Fruit fly (Drosophila melanogaster) whole organism, embryonic: Measurements from ENCODE around the gene CG34427.

ENCODE experiments used
- CG1024 ChIP-seq: fragments of 200-800 bp; sonication (Bioruptor generic); IDR thresholded peaks from 2 replicates; pipeline ENCODE4 v1.3.6; 2022; ENCODE audit warnings: missing biosample characterization, missing genetic modification characterization
- CG12391 ChIP-seq: fragments of 200-800 bp; sonication (Bioruptor generic); optimal IDR thresholded peaks from 3 replicates; lab custom pipeline; 2018; ENCODE audit warnings: missing biosample characterization, mild to moderate bottlenecking, missing genetic modification characterization, moderate library complexity
- CG12659 ChIP-seq: fragments of 200-800 bp; sonication (Bioruptor generic); optimal IDR thresholded peaks from 3 replicates; lab custom pipeline; 2017; ENCODE audit warnings: mild to moderate bottlenecking, missing biosample characterization, missing genetic modification reagents, missing genetic modification characterization
- CG12769 ChIP-seq: fragments of 200-800 bp; sonication (Bioruptor generic); optimal IDR thresholded peaks from 2 replicates; lab custom pipeline; 2019; ENCODE audit warnings: missing biosample characterization, mild to moderate bottlenecking, missing genetic modification characterization, moderate library complexity
- CG14050 ChIP-seq: fragments of 200-800 bp; sonication (Bioruptor generic); IDR thresholded peaks from 3 replicates; pipeline ENCODE4 v1.3.6; 2022; ENCODE audit warnings: missing biosample characterization, missing genetic modification characterization
- CG1529 ChIP-seq: fragments of 200-800 bp; sonication (Bioruptor generic); optimal IDR thresholded peaks from 3 replicates; lab custom pipeline; 2018; ENCODE audit warnings: missing biosample characterization, missing genetic modification characterization
- CG1603 ChIP-seq: fragments of 200-800 bp; sonication (Bioruptor generic); optimal IDR thresholded peaks from 2 replicates; lab custom pipeline; 2019; ENCODE audit warnings: missing biosample characterization, mild to moderate bottlenecking, missing genetic modification characterization, moderate library complexity
- CG2116 ChIP-seq: fragments of 200-800 bp; sonication (Bioruptor generic); optimal IDR thresholded peaks from 3 replicates; lab custom pipeline; 2018; ENCODE audit warnings: missing biosample characterization, mild to moderate bottlenecking, missing genetic modification characterization
- CG30403 ChIP-seq: fragments of 200-800 bp; sonication (Bioruptor generic); optimal IDR thresholded peaks from 3 replicates; lab custom pipeline; 2016; ENCODE audit warnings: missing biosample characterization, missing genetic modification characterization
- CG31365 ChIP-seq: fragments of 200-800 bp; sonication (Bioruptor generic); optimal IDR thresholded peaks from 2 replicates; lab custom pipeline; 2018; ENCODE audit warnings: missing biosample characterization, mild to moderate bottlenecking, missing genetic modification characterization
- CG32532 ChIP-seq: fragments of 200-800 bp; sonication (Bioruptor generic); IDR thresholded peaks from 2 replicates; pipeline ENCODE4 v1.3.6; 2022; ENCODE audit warnings: missing biosample characterization, missing genetic modification characterization
- CG42726 ChIP-seq: fragments of 200-800 bp; sonication (Bioruptor generic); IDR thresholded peaks from 2 replicates; pipeline ENCODE4 v1.3.6; 2022; ENCODE audit warnings: missing biosample characterization, missing genetic modification characterization; ENCODE audit not compliant: partially characterized antibody
- CG4328 ChIP-seq: fragments of 200-800 bp; sonication (Bioruptor generic); optimal IDR thresholded peaks from 3 replicates; lab custom pipeline; 2017; ENCODE audit warnings: missing biosample characterization, missing genetic modification reagents, missing genetic modification characterization
- CG5953 ChIP-seq: fragments of 200-800 bp; sonication (Bioruptor generic); IDR thresholded peaks from 2 replicates; pipeline ENCODE4 v1.3.6; 2022; ENCODE audit warnings: missing biosample characterization, missing genetic modification characterization
- CG7745 ChIP-seq: fragments of 200-800 bp; sonication (Bioruptor generic); optimal IDR thresholded peaks from 2 replicates; lab custom pipeline; 2018; ENCODE audit warnings: missing biosample characterization, mild to moderate bottlenecking, missing genetic modification characterization, moderate library complexity
- CG8281 ChIP-seq: fragments of 200-800 bp; sonication (Bioruptor generic); optimal IDR thresholded peaks from 2 replicates; lab custom pipeline; 2018; ENCODE audit warnings: missing biosample characterization, mild to moderate bottlenecking, missing genetic modification characterization, moderate library complexity
- CG8290 ChIP-seq, 3 experiments: fragments of 200-800 bp; sonication (Bioruptor generic); optimal IDR thresholded peaks; 2 replicates each; lab custom pipeline; 2016 to 2019; ENCODE audit warnings: missing biosample characterization in 3 of 3, missing genetic modification characterization in 3 of 3, mild to moderate bottlenecking in 2 of 3, moderate library complexity in 1 of 3
- CG9727 ChIP-seq: fragments of 200-800 bp; sonication (Bioruptor generic); optimal IDR thresholded peaks from 3 replicates; lab custom pipeline; 2017; ENCODE audit warnings: missing biosample characterization, mild to moderate bottlenecking, missing genetic modification characterization
- CG9876 ChIP-seq: fragments of 200-800 bp; sonication (Bioruptor generic); optimal IDR thresholded peaks from 2 replicates; lab custom pipeline; 2016; ENCODE audit warnings: missing biosample characterization, missing genetic modification characterization
- CkIIα-i1 ChIP-seq: fragments of 200-800 bp; sonication (Bioruptor generic); IDR thresholded peaks from 2 replicates; pipeline ENCODE4 v1.3.6; 2022; ENCODE audit warnings: missing biosample characterization, missing genetic modification characterization
- CrebB ChIP-seq: fragments of 200-800 bp; sonication (Bioruptor generic); optimal IDR thresholded peaks from 3 replicates; lab custom pipeline; 2018; ENCODE audit warnings: missing biosample characterization, mild to moderate bottlenecking, missing genetic modification characterization
- D19B ChIP-seq: fragments of 200-800 bp; sonication (Bioruptor generic); optimal IDR thresholded peaks from 2 replicates; lab custom pipeline; 2017; ENCODE audit warnings: missing biosample characterization, mild to moderate bottlenecking, missing genetic modification characterization
- Dip2 ChIP-seq: fragments of 200-800 bp; sonication (Bioruptor generic); IDR thresholded peaks from 2 replicates; pipeline ENCODE4 v1.3.6; 2022; ENCODE audit warnings: missing biosample characterization, missing genetic modification characterization
- Dll ChIP-seq: fragments of 200-800 bp; sonication (Bioruptor generic); IDR thresholded peaks from 4 replicates; pipeline ENCODE4 v1.3.6; 2022; ENCODE audit warnings: missing biosample characterization, missing genetic modification characterization; ENCODE audit not compliant: partially characterized antibody
- Dp ChIP-seq: fragments of 200-800 bp; sonication (Bioruptor generic); optimal IDR thresholded peaks from 2 replicates; lab custom pipeline; 2018; ENCODE audit warnings: missing biosample characterization, mild to moderate bottlenecking, missing genetic modification characterization, moderate library complexity
- Dref ChIP-seq: fragments of 200-800 bp; sonication (Bioruptor generic); IDR thresholded peaks from 2 replicates; pipeline ENCODE4 v1.3.6; 2022; ENCODE audit warnings: missing biosample characterization, missing genetic modification characterization
- Drgx ChIP-seq: fragments of 200-800 bp; sonication (Bioruptor generic); IDR thresholded peaks from 2 replicates; pipeline ENCODE4 v1.3.6; 2022; ENCODE audit warnings: missing biosample characterization, missing genetic modification characterization
- Opbp ChIP-seq: fragments of 200-800 bp; sonication (Bioruptor generic); IDR thresholded peaks from 3 replicates; pipeline ENCODE4 v1.3.6; 2022; ENCODE audit warnings: missing biosample characterization, missing genetic modification characterization; ENCODE audit not compliant: partially characterized antibody
- Side ChIP-seq: fragments of 200-800 bp; sonication (Bioruptor generic); optimal IDR thresholded peaks from 2 replicates; lab custom pipeline; 2016; ENCODE audit warnings: missing biosample characterization, missing genetic modification characterization
- Sin3A ChIP-seq: fragments of >200 bp; optimal IDR thresholded peaks from 2 replicates; lab custom pipeline; 2018
- Six4 ChIP-seq: fragments of 200-800 bp; sonication (Bioruptor generic); optimal IDR thresholded peaks from 2 replicates; lab custom pipeline; 2016; ENCODE audit warnings: missing biosample characterization, missing genetic modification characterization
- Sry-β ChIP-seq: fragments of 200-800 bp; sonication (Bioruptor generic); optimal IDR thresholded peaks from 2 replicates; lab custom pipeline; 2018; ENCODE audit warnings: missing biosample characterization, mild to moderate bottlenecking, missing genetic modification characterization, moderate library complexity
- Taf1 ChIP-seq: fragments of 200-800 bp; sonication (Bioruptor generic); IDR thresholded peaks from 2 replicates; pipeline ENCODE4 v1.3.6; 2022; ENCODE audit warnings: missing biosample characterization, missing genetic modification characterization
- ab ChIP-seq: fragments of 200-800 bp; sonication (Bioruptor generic); optimal IDR thresholded peaks from 2 replicates; lab custom pipeline; 2016; ENCODE audit warnings: missing biosample characterization, missing genetic modification characterization
- ato ChIP-seq: fragments of 200-800 bp; sonication (Bioruptor generic); IDR thresholded peaks from 2 replicates; pipeline ENCODE4 v1.3.6; 2022; ENCODE audit warnings: missing biosample characterization, missing genetic modification characterization; ENCODE audit not compliant: partially characterized antibody
- az2 ChIP-seq: fragments of 200-800 bp; sonication (Bioruptor generic); optimal IDR thresholded peaks from 3 replicates; lab custom pipeline; 2016; ENCODE audit warnings: missing biosample characterization, missing genetic modification characterization
- bab2 ChIP-seq: fragments of 200-800 bp; sonication (Bioruptor generic); optimal IDR thresholded peaks from 2 replicates; lab custom pipeline; 2016; ENCODE audit warnings: missing biosample characterization, missing genetic modification characterization
- br ChIP-seq: fragments of >200 bp; optimal IDR thresholded peaks from 2 replicates; lab custom pipeline; 2017
- chm ChIP-seq: fragments of 200-800 bp; sonication (Bioruptor generic); IDR thresholded peaks from 2 replicates; pipeline ENCODE4 v1.3.6; 2022; ENCODE audit warnings: missing biosample characterization, missing genetic modification characterization
- crol ChIP-seq: fragments of 200-800 bp; sonication (Bioruptor generic); IDR thresholded peaks from 2 replicates; pipeline ENCODE4 v1.3.6; 2022; ENCODE audit warnings: missing biosample characterization, missing genetic modification characterization
- cwo ChIP-seq: fragments of 200-800 bp; sonication (Bioruptor generic); optimal IDR thresholded peaks from 3 replicates; lab custom pipeline; 2017; ENCODE audit warnings: missing biosample characterization, missing genetic modification characterization, mild to moderate bottlenecking, moderate library complexity, missing genetic modification reagents
- eyg ChIP-seq: fragments of 200-800 bp; sonication (Bioruptor generic); optimal IDR thresholded peaks from 3 replicates; lab custom pipeline; 2016; ENCODE audit warnings: missing biosample characterization, missing genetic modification characterization
- gce ChIP-seq: fragments of 200-800 bp; sonication (Bioruptor generic); IDR thresholded peaks from 3 replicates; pipeline ENCODE4 v1.3.6; 2022; ENCODE audit warnings: missing biosample characterization, missing genetic modification characterization
- inv ChIP-seq: fragments of 200-800 bp; sonication (Bioruptor generic); IDR thresholded peaks from 2 replicates; pipeline ENCODE4 v1.3.6; 2022; ENCODE audit warnings: missing biosample characterization, missing genetic modification characterization; ENCODE audit not compliant: partially characterized antibody
- ken ChIP-seq: fragments of 200-800 bp; sonication (Bioruptor generic); IDR thresholded peaks from 3 replicates; pipeline ENCODE4 v1.3.6; 2022; ENCODE audit warnings: missing biosample characterization, missing genetic modification characterization
- pho ChIP-seq: fragments of 200-800 bp; sonication (Bioruptor generic); optimal IDR thresholded peaks from 2 replicates; lab custom pipeline; 2016; ENCODE audit warnings: missing biosample characterization, missing genetic modification characterization
- sima ChIP-seq: fragments of 200-800 bp; sonication (Bioruptor generic); optimal IDR thresholded peaks from 2 replicates; lab custom pipeline; 2016; ENCODE audit warnings: missing biosample characterization, missing genetic modification characterization
- ssp ChIP-seq: fragments of 200-800 bp; sonication (Bioruptor generic); IDR thresholded peaks from 2 replicates; pipeline ENCODE4 v1.3.6; 2022; ENCODE audit warnings: missing biosample characterization, missing genetic modification characterization
- z ChIP-seq: fragments of 200-800 bp; sonication (Bioruptor generic); IDR thresholded peaks from 3 replicates; pipeline ENCODE4 v1.3.6; 2022; ENCODE audit warnings: missing biosample characterization, missing genetic modification characterization
- zen2 ChIP-seq: fragments of 200-800 bp; sonication (Bioruptor generic); IDR thresholded peaks from 3 replicates; pipeline ENCODE4 v1.3.6; 2022; ENCODE audit warnings: missing biosample characterization, missing genetic modification characterization; ENCODE audit not compliant: partially characterized antibody

CG34427 gene

dm6 chr3L:8827133-8827867 lies 22.7 kb downstream of the CG34427 start, which contains the start of gene dally (continued):
- TF ChIP-seq az2 (GFP tag; lab: Kevin White, UChicago) (no peak), Sin3A (lab: Kevin White, UChicago) (no peak), Dp (GFP tag; lab: Kevin White, UChicago) (no peak), CG9727 (GFP tag; lab: Kevin White, UChicago) (no peak), CkIIα-i1 (GFP tag; lab: Robert Waterston, UW) (no peak), eyg (GFP tag; lab: Kevin White, UChicago) (no peak), CG8290 (GFP tag; optimal IDR thresholded peaks at IDR 0.05; lab: Kevin White, UChicago) (no peak), CG8290 (tag; optimal IDR thresholded peaks at IDR 0.05; lab: Kevin White, UChicago) (peak in 1 of 2 experiments; percentile 76), Six4 (GFP tag; lab: Kevin White, UChicago) (no peak), CrebB (tag; lab: Kevin White, UChicago) (peak; percentile 27), CG30403 (GFP tag; lab: Kevin White, UChicago) (peak; percentile 12), Drgx (peak; percentile 63), CG9876 (GFP tag; lab: Kevin White, UChicago) (no peak), z (GFP tag; lab: Robert Waterston, UW) (no peak), ab (GFP tag; lab: Kevin White, UChicago) (no peak), gce (GFP tag; lab: Robert Waterston, UW) (no peak), zen2 (GFP tag; lab: Robert Waterston, UW) (peak; percentile 62; the same call in 1 of the 3 replicates), Dref (GFP tag; lab: Robert Waterston, UW) (no peak; the same call in 1 of the 2 replicates), Dip2 (GFP tag; lab: Robert Waterston, UW) (no peak), CG1529 (GFP tag; lab: Kevin White, UChicago) (no peak), ken (GFP tag; lab: Robert Waterston, UW) (no peak), pho (GFP tag; lab: Kevin White, UChicago) (no peak), CG5953 (GFP tag; lab: Robert Waterston, UW) (peak; percentile 20; the same call in 1 of the 2 replicates), CG8281 (tag; lab: Kevin White, UChicago) (peak; percentile 31), CG4328 (GFP tag; lab: Kevin White, UChicago) (peak; percentile 15), CG31365 (tag; lab: Kevin White, UChicago) (no peak), crol (GFP tag; lab: Robert Waterston, UW) (peak; percentile 30; the same call in 1 of the 2 replicates), CG2116 (no peak), sima (no peak), ato (0 out of 2 replicates have a peak, but pooled peaks have one; percentile 43), CG12659 (GFP tag; lab: Kevin White, UChicago) (peak; percentile 3), CG12391 (tag; lab: Kevin White, UChicago) (no peak), Taf1 (GFP tag; lab: Robert Waterston, UW) (no peak), ssp (GFP tag; lab: Robert Waterston, UW) (no peak), CG42726 (GFP tag; lab: Robert Waterston, UW) (peak; percentile 85), D19B (GFP tag; lab: Kevin White, UChicago) (no peak), Side (GFP tag; lab: Kevin White, UChicago) (peak; percentile 25), br (lab: Kevin White, UChicago) (no peak), inv (no peak; the same call in 1 of the 2 replicates), Opbp (GFP tag; lab: Robert Waterston, UW) (peak; percentile 68), CG1024 (no peak; the same call in 1 of the 2 replicates), bab2 (GFP tag; lab: Kevin White, UChicago) (no peak), chm (GFP tag; lab: Robert Waterston, UW) (peak; percentile 78), CG12769 (peak; percentile 48), CG14050 (GFP tag; lab: Robert Waterston, UW) (no peak), CG7745 (no peak), Dll (GFP tag; lab: Robert Waterston, UW) (peak; percentile 36; the same call in 1 of the 4 replicates), Sry-β (GFP tag; lab: Kevin White, UChicago) (no peak), CG1603 (tag; lab: Kevin White, UChicago) (peak; percentile 16), cwo (GFP tag; lab: Kevin White, UChicago) (no peak), CG32532 (GFP tag; lab: Robert Waterston, UW) (peak; percentile 61; the same call in 1 of the 2 replicates)
